Fruit fly (Drosophila melanogaster) whole organism, embryonic: Measurements from ENCODE around the gene CG8960.

Source experiments
- CG12219 ChIP-seq: fragments of 200-800 bp; sonication (Bioruptor generic); optimal IDR thresholded peaks from 3 replicates; lab custom pipeline; 2018; ENCODE audit warnings: missing biosample characterization, mild to moderate bottlenecking, missing genetic modification characterization
- CG1233 ChIP-seq: fragments of 200-800 bp; sonication (Bioruptor generic); optimal IDR thresholded peaks from 4 replicates; lab custom pipeline; 2018; ENCODE audit warnings: missing biosample characterization, mild to moderate bottlenecking, missing genetic modification characterization
- CG13287 ChIP-seq: fragments of 200-800 bp; sonication (Bioruptor generic); IDR thresholded peaks from 2 replicates; pipeline ENCODE4 v1.3.6; 2022; ENCODE audit warnings: missing biosample characterization, missing genetic modification characterization; ENCODE audit not compliant: partially characterized antibody
- CG14860 ChIP-seq: fragments of 200-800 bp; sonication (Bioruptor generic); IDR thresholded peaks from 3 replicates; pipeline ENCODE4 v1.3.6; 2022; ENCODE audit warnings: missing biosample characterization, missing genetic modification characterization; ENCODE audit not compliant: partially characterized antibody
- CG15601 ChIP-seq: fragments of 200-800 bp; sonication (Bioruptor generic); optimal IDR thresholded peaks from 3 replicates; lab custom pipeline; 2019; ENCODE audit warnings: missing biosample characterization, mild to moderate bottlenecking, missing genetic modification characterization, moderate library complexity
- CG31224 ChIP-seq: fragments of 200-800 bp; sonication (Bioruptor generic); IDR thresholded peaks from 2 replicates; pipeline ENCODE4 v1.3.6; 2022; ENCODE audit warnings: missing biosample characterization, missing genetic modification characterization
- CG42726 ChIP-seq: fragments of 200-800 bp; sonication (Bioruptor generic); IDR thresholded peaks from 2 replicates; pipeline ENCODE4 v1.3.6; 2022; ENCODE audit warnings: missing biosample characterization, missing genetic modification characterization; ENCODE audit not compliant: partially characterized antibody
- CG4404 ChIP-seq: fragments of 200-800 bp; sonication (Bioruptor generic); IDR thresholded peaks from 2 replicates; pipeline ENCODE4 v1.3.6; 2022; ENCODE audit warnings: missing biosample characterization, missing genetic modification characterization
- CG4820 ChIP-seq: fragments of 200-800 bp; sonication (Bioruptor generic); optimal IDR thresholded peaks from 3 replicates; lab custom pipeline; 2016; ENCODE audit warnings: missing biosample characterization, missing genetic modification characterization
- CG5245 ChIP-seq: fragments of 200-800 bp; sonication (Bioruptor generic); optimal IDR thresholded peaks from 3 replicates; lab custom pipeline; 2016; ENCODE audit warnings: missing biosample characterization, missing genetic modification characterization
- CG6272 ChIP-seq: fragments of 200-800 bp; sonication (Bioruptor generic); IDR thresholded peaks from 2 replicates; pipeline ENCODE4 v1.3.6; 2022; ENCODE audit warnings: missing biosample characterization, missing genetic modification characterization
- CG6791 ChIP-seq: fragments of 200-800 bp; sonication (Bioruptor generic); IDR thresholded peaks from 3 replicates; pipeline ENCODE4 v1.3.6; 2022; ENCODE audit warnings: missing biosample characterization, missing genetic modification characterization; ENCODE audit not compliant: partially characterized antibody
- CG7372 ChIP-seq: fragments of 200-800 bp; sonication (Bioruptor generic); IDR thresholded peaks from 2 replicates; pipeline ENCODE4 v1.3.6; 2022; ENCODE audit warnings: missing biosample characterization, missing genetic modification characterization
- CG7963 ChIP-seq: fragments of 200-800 bp; sonication (Bioruptor generic); IDR thresholded peaks from 3 replicates; pipeline ENCODE4 v1.3.6; 2022; ENCODE audit warnings: missing biosample characterization, missing genetic modification characterization; ENCODE audit not compliant: partially characterized antibody
- CG7987 ChIP-seq: fragments of 200-800 bp; sonication (Bioruptor generic); optimal IDR thresholded peaks from 2 replicates; lab custom pipeline; 2018; ENCODE audit warnings: missing biosample characterization, mild to moderate bottlenecking, missing genetic modification characterization, moderate library complexity
- D19B ChIP-seq: fragments of 200-800 bp; sonication (Bioruptor generic); optimal IDR thresholded peaks from 2 replicates; lab custom pipeline; 2017; ENCODE audit warnings: missing biosample characterization, mild to moderate bottlenecking, missing genetic modification characterization
- Dp ChIP-seq: fragments of 200-800 bp; sonication (Bioruptor generic); optimal IDR thresholded peaks from 2 replicates; lab custom pipeline; 2018; ENCODE audit warnings: missing biosample characterization, mild to moderate bottlenecking, missing genetic modification characterization, moderate library complexity
- Elba2 ChIP-seq: fragments of 200-800 bp; sonication (Bioruptor generic); optimal IDR thresholded peaks from 3 replicates; lab custom pipeline; 2016; ENCODE audit warnings: missing biosample characterization, missing genetic modification characterization
- Fer1 ChIP-seq: fragments of 200-800 bp; sonication (Bioruptor generic); optimal IDR thresholded peaks from 2 replicates; lab custom pipeline; 2017; ENCODE audit warnings: missing biosample characterization, mild to moderate bottlenecking, missing genetic modification characterization
- HmgZ ChIP-seq: fragments of 200-800 bp; sonication (Bioruptor generic); optimal IDR thresholded peaks from 2 replicates; lab custom pipeline; 2018; ENCODE audit warnings: missing biosample characterization, mild to moderate bottlenecking, missing genetic modification characterization
- Hr3 ChIP-seq: fragments of 200-800 bp; sonication (Bioruptor generic); optimal IDR thresholded peaks from 3 replicates; lab custom pipeline; 2016; ENCODE audit warnings: missing biosample characterization, missing genetic modification characterization
- Jarid2 ChIP-seq: fragments of 200-800 bp; sonication (Bioruptor generic); optimal IDR thresholded peaks from 3 replicates; lab custom pipeline; 2017; ENCODE audit warnings: mild to moderate bottlenecking, missing biosample characterization, missing genetic modification reagents, missing genetic modification characterization
- Meics ChIP-seq: fragments of 200-800 bp; sonication (Bioruptor generic); optimal IDR thresholded peaks from 2 replicates; lab custom pipeline; 2017; ENCODE audit warnings: missing biosample characterization, mild to moderate bottlenecking, missing genetic modification characterization
- Mrtf ChIP-seq: fragments of 200-800 bp; sonication (Bioruptor generic); IDR thresholded peaks from 3 replicates; pipeline ENCODE4 v1.3.6; 2022; ENCODE audit warnings: missing biosample characterization, missing genetic modification characterization
- Myb ChIP-seq: fragments of 200-800 bp; sonication (Bioruptor generic); optimal IDR thresholded peaks from 2 replicates; lab custom pipeline; 2016; ENCODE audit warnings: missing biosample characterization, missing genetic modification characterization
- Nf-YA ChIP-seq: fragments of 200-800 bp; sonication (Bioruptor generic); IDR thresholded peaks from 2 replicates; pipeline ENCODE4 v1.3.6; 2022; ENCODE audit warnings: missing biosample characterization, missing genetic modification characterization
- Opbp ChIP-seq: fragments of 200-800 bp; sonication (Bioruptor generic); IDR thresholded peaks from 3 replicates; pipeline ENCODE4 v1.3.6; 2022; ENCODE audit warnings: missing biosample characterization, missing genetic modification characterization; ENCODE audit not compliant: partially characterized antibody
- Pdp1 ChIP-seq, 2 experiments: fragments of 200-800 bp; sonication (Bioruptor generic); optimal IDR thresholded peaks; 3 replicates each; lab custom pipeline; 2016; ENCODE audit warnings: missing biosample characterization in 2 of 2, missing genetic modification characterization in 2 of 2, mild to moderate bottlenecking in 1 of 2, moderate library complexity in 1 of 2
- bbx ChIP-seq: fragments of 200-800 bp; sonication (Bioruptor generic); IDR thresholded peaks from 2 replicates; pipeline ENCODE4 v1.3.6; 2022; ENCODE audit warnings: missing biosample characterization, missing genetic modification characterization; ENCODE audit not compliant: partially characterized antibody
- bcd ChIP-seq: fragments of 200-800 bp; sonication (Bioruptor generic); optimal IDR thresholded peaks from 2 replicates; lab custom pipeline; 2017; ENCODE audit warnings: missing biosample characterization, mild to moderate bottlenecking, missing genetic modification characterization
- dm ChIP-seq: fragments of 200-800 bp; sonication (Bioruptor generic); optimal IDR thresholded peaks from 3 replicates; lab custom pipeline; 2016; ENCODE audit warnings: missing biosample characterization, missing genetic modification characterization
- exex ChIP-seq: fragments of 200-800 bp; sonication (Bioruptor generic); optimal IDR thresholded peaks from 4 replicates; lab custom pipeline; 2018; ENCODE audit warnings: missing biosample characterization, mild to moderate bottlenecking, missing genetic modification characterization, moderate library complexity
- gcm ChIP-seq: fragments of 200-800 bp; sonication (Bioruptor generic); optimal IDR thresholded peaks from 2 replicates; lab custom pipeline; 2019; ENCODE audit warnings: missing biosample characterization, mild to moderate bottlenecking, missing genetic modification characterization, moderate library complexity
- gfzf ChIP-seq: fragments of 200-800 bp; sonication (Bioruptor generic); optimal IDR thresholded peaks from 2 replicates; lab custom pipeline; 2016; ENCODE audit warnings: missing biosample characterization, mild to moderate bottlenecking, missing genetic modification characterization, moderate library complexity
- grau ChIP-seq: fragments of 200-800 bp; optimal IDR thresholded peaks from 3 replicates; lab custom pipeline; 2019; ENCODE audit warnings: missing biosample characterization, mild to moderate bottlenecking, missing genetic modification characterization, moderate library complexity
- hbn ChIP-seq: fragments of 200-800 bp; sonication (Bioruptor generic); IDR thresholded peaks from 2 replicates; pipeline ENCODE4 v1.3.6; 2022; ENCODE audit warnings: missing biosample characterization, missing genetic modification characterization; ENCODE audit not compliant: partially characterized antibody
- jumu ChIP-seq: fragments of 200-800 bp; sonication (Bioruptor generic); optimal IDR thresholded peaks from 3 replicates; lab custom pipeline; 2016; ENCODE audit warnings: missing biosample characterization, missing genetic modification characterization
- kni ChIP-seq: fragments of 200-800 bp; sonication (Bioruptor generic); optimal IDR thresholded peaks from 3 replicates; lab custom pipeline; 2017; ENCODE audit warnings: mild to moderate bottlenecking, missing biosample characterization, missing genetic modification reagents, missing genetic modification characterization
- nerfin-2 ChIP-seq: fragments of 200-800 bp; sonication (Bioruptor generic); IDR thresholded peaks from 2 replicates; pipeline ENCODE4 v1.3.6; 2022; ENCODE audit warnings: missing biosample characterization, missing genetic modification characterization; ENCODE audit not compliant: partially characterized antibody
- onecut ChIP-seq: fragments of 200-800 bp; sonication (Bioruptor generic); IDR thresholded peaks from 2 replicates; pipeline ENCODE4 v1.3.6; 2022; ENCODE audit warnings: missing biosample characterization, missing genetic modification characterization
- pan ChIP-seq, 4 experiments: fragments of >200 bp in 3 of 4; fragments of 200-800 bp in 1 of 4; sonication (Bioruptor generic) in 1 of 4; optimal IDR thresholded peaks in 3 of 4; IDR thresholded peaks in 1 of 4; 2 replicates each; pipeline versions ENCODE4 v1.3.6 to Lab custom; 2017 to 2022; ENCODE audit warnings: missing biosample characterization in 2 of 4, missing genetic modification characterization in 2 of 4, mixed read lengths in 1 of 4
- pzg ChIP-seq: fragments of 200-800 bp; sonication (Bioruptor generic); optimal IDR thresholded peaks from 3 replicates; lab custom pipeline; 2018; ENCODE audit warnings: missing biosample characterization, mild to moderate bottlenecking, missing genetic modification characterization, moderate library complexity
- row ChIP-seq: fragments of 200-800 bp; sonication (Bioruptor generic); IDR thresholded peaks from 3 replicates; pipeline ENCODE4 v1.3.6; 2022; ENCODE audit warnings: missing biosample characterization, missing genetic modification characterization
- zfh1 ChIP-seq: fragments of 200-800 bp; sonication (Bioruptor generic); IDR thresholded peaks from 3 replicates; pipeline ENCODE4 v1.3.6; 2022; ENCODE audit warnings: missing biosample characterization, missing genetic modification characterization

The CG8960 gene

dm6 chr3L:2237543-2238233, 40.9 kb downstream of the CG8960 start, which contains the start of gene ACXD (continued):
- TF ChIP-seq Nf-YA (GFP tag; lab: Robert Waterston, UW) (0 out of 2 replicates have a peak, but pooled peaks have one; percentile 27), CG12219 (GFP tag; lab: Kevin White, UChicago) (no peak), Pdp1 (GFP tag; optimal IDR thresholded peaks at IDR 0.05; lab: Kevin White, UChicago) (no peak), Hr3 (no peak), zfh1 (GFP tag; lab: Robert Waterston, UW) (no peak), CG4820 (GFP tag; lab: Kevin White, UChicago) (no peak), CG5245 (GFP tag; lab: Kevin White, UChicago) (no peak), CG1233 (GFP tag; lab: Kevin White, UChicago) (no peak), grau (tag; lab: Kevin White, UChicago) (no peak), dm (no peak), Meics (GFP tag; lab: Kevin White, UChicago) (no peak), Elba2 (GFP tag; lab: Kevin White, UChicago) (no peak), Jarid2 (GFP tag; lab: Kevin White, UChicago) (peak; percentile 72), Fer1 (GFP tag; lab: Kevin White, UChicago) (no peak)
- TF ChIP-seq, all 482 proteins: peak for 22

- no peak for TF ChIP-seq gcm (GFP tag; lab: Kevin White, UChicago)
- TF ChIP-seq bbx = peak; percentile 51
- peak; percentile 99 for TF ChIP-seq CG31224 (GFP tag; lab: Robert Waterston, UW)
- TF ChIP-seq kni = peak; percentile 80
- TF ChIP-seq CG7963 = 0 out of 3 replicates have a peak, but pooled peaks have one; percentile 25
- no peak for TF ChIP-seq row
- TF ChIP-seq CG7372 (GFP tag; lab: Robert Waterston, UW) = no peak
- peak; percentile 41; the same call in 1 of the 2 replicates for TF ChIP-seq nerfin-2 (GFP tag; lab: Robert Waterston, UW)
- peak; percentile 33; the same call in 1 of the 2 replicates for TF ChIP-seq hbn (GFP tag; lab: Robert Waterston, UW)
- 0 out of 2 replicates have a peak, but pooled peaks have one; percentile 24 for TF ChIP-seq CG42726 (GFP tag; lab: Robert Waterston, UW)
- TF ChIP-seq Myb = peak; percentile 97
- TF ChIP-seq Dp = peak; percentile 45
- peak; percentile 42 for TF ChIP-seq gfzf
- peak; percentile 43 for TF ChIP-seq onecut (GFP tag; lab: Robert Waterston, UW)
- TF ChIP-seq HmgZ (tag; lab: Kevin White, UChicago) = peak; percentile 30
- TF ChIP-seq CG7987 = no peak
- no peak for TF ChIP-seq Mrtf
- TF ChIP-seq CG4404 (GFP tag; lab: Robert Waterston, UW) = no peak
- peak; percentile 53; the same call in 1 of the 3 replicates for TF ChIP-seq CG14860
- TF ChIP-seq jumu = no peak
- TF ChIP-seq CG15601 (tag; lab: Kevin White, UChicago) = no peak
- no peak for TF ChIP-seq CG6272 (GFP tag; lab: Robert Waterston, UW)
- TF ChIP-seq bcd = no peak
- TF ChIP-seq Opbp (GFP tag; lab: Robert Waterston, UW) = peak; percentile 71; the same call in 2 of the 3 replicates
- peak; percentile 66 for TF ChIP-seq CG13287 (GFP tag; lab: Robert Waterston, UW)
- TF ChIP-seq exex (tag; lab: Kevin White, UChicago) = no peak
- TF ChIP-seq CG1233 (GFP tag; lab: Kevin White, UChicago) = no peak
- TF ChIP-seq CG6791 = peak; percentile 83
- no peak for TF ChIP-seq pan (optimal IDR thresholded peaks at IDR 0.05; lab: Kevin White, UChicago)
- no peak for TF ChIP-seq pan (GFP tag; optimal IDR thresholded peaks at IDR 0.05 in 1 of 2, IDR thresholded peaks at IDR 0.05 in 1 of 2)
- no peak for TF ChIP-seq D19B (GFP tag; lab: Kevin White, UChicago)
- peak; percentile 3 for TF ChIP-seq pzg (GFP tag; lab: Kevin White, UChicago)
Observed at dm6 chr3L:2243846-2244528, 47.2 kb downstream of the CG8960 start, which contains the start of gene CG32301. Gene CG32301 (plus strand): TSS chr3L:2244478.
